Fruit fly (Drosophila melanogaster) whole organism, embryonic: ENCODE measurements around the gene Ilp5.

ENCODE experiments used
- CG8944 ChIP-seq: fragments of 200-800 bp; sonication (Bioruptor generic); optimal IDR thresholded peaks from 3 replicates; lab custom pipeline; 2016; ENCODE audit warnings: missing biosample characterization, missing genetic modification characterization
- usp ChIP-seq: fragments of >200 bp; optimal IDR thresholded peaks from 2 replicates; lab custom pipeline; 2017; ENCODE audit warnings: missing biosample characterization, missing genetic modification characterization

- no peak for TF ChIP-seq CG8944 (GFP tag; lab: Kevin White, UChicago)
- TF ChIP-seq usp (GFP tag; lab: Kevin White, UChicago) = no peak
These were observed 25.0 kb upstream of the Ilp5 start for dm6 chr3L:9848744-9849143.
